Fruit fly (Drosophila melanogaster): ENCODE data around the gene smp-30.
A peak's percentile ranks its signal among the peaks of the same experiment; 100 is the strongest.

Gene smp-30

DNA sequence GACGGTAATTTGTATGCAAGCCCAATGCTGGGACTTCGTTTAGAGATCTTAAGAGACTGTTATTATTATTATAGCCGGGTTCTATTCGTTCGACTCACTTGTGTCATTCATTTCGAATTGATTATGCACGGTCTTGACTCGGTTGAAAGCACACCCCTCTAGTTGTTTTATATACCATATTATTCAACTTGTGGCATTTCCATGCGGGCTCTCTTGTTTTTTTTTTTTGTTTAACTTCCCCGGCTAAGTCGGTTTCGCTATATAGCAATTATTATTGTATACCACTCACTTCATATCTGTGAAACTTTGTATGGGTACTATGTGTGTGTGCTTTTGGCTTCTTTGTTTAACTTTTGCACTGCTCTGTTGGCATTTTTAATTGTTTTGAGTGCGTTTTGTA lies at the start of gene smp-30:
TSS of gene smp-30 (minus strand) at position 224 of the 400 bp plus-strand sequence.
- TF ChIP-seq ey (GFP tag; optimal IDR thresholded peaks at IDR 0.05) (no peak), OdsH (GFP tag; optimal IDR thresholded peaks at IDR 0.05) (no peak), N (GFP tag; optimal IDR thresholded peaks at IDR 0.05) (no peak), usp (GFP tag; optimal IDR thresholded peaks at IDR 0.05) (no peak), rgr (GFP tag; optimal IDR thresholded peaks at IDR 0.05) (no peak), HLH106 (tag; optimal IDR thresholded peaks at IDR 0.05) (no peak), CG9705 (GFP tag; optimal IDR thresholded peaks at IDR 0.05) (no peak), tai (GFP tag; optimal IDR thresholded peaks at IDR 0.05) (no peak), Mio (GFP tag; optimal IDR thresholded peaks at IDR 0.05) (no peak), Abd-B (GFP tag; optimal IDR thresholded peaks at IDR 0.05) (no peak), Vsx2 (GFP tag; optimal IDR thresholded peaks at IDR 0.05; ENCODE audit: partially characterized antibody) (no peak), GATAd (GFP tag; optimal IDR thresholded peaks at IDR 0.05) (no peak), sage (GFP tag; optimal IDR thresholded peaks at IDR 0.05) (no peak), Hnf4 (GFP tag; optimal IDR thresholded peaks at IDR 0.05) (no peak), Jra (GFP tag; optimal IDR thresholded peaks at IDR 0.05) (no peak), lola (GFP tag; optimal IDR thresholded peaks at IDR 0.05) (no peak), dsf (GFP tag; optimal IDR thresholded peaks at IDR 0.05; ENCODE audit: borderline replicate concordance) (no peak)

DNA sequence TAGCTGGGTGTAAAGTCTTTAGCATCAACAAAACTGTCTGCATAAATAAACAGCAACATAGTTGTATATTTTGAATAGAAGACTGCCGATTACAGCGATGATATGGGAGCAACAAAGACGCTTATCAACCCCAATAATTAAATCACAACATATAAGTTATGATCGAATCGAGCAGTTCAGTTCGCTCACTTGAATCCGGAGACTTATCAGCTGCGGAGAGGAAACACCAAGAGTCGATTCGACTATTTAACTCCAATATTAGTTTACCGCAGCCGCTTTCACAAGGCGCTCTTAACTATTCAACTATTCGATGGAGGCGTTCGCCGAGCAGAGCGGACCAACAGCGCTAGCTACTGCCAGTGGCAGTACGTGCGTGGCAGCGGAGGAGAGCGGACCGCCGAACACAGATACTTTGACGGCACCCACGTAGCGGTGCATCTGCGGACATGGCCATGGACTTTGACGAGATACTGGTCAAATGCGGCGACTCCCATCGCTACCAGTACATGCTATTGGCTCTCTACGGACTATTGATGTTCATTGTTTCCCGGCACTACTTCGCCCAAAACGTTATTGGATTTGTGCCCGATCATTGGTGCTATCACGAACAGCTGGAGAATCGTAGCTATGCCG lies 47.7 kb upstream of the smp-30 start, which contains the start of gene CG14856:
TSS of gene CG14856 (plus strand) at position 361 of the 633 bp plus-strand sequence.
- TF ChIP-seq tai (GFP tag; optimal IDR thresholded peaks at IDR 0.05) (no peak), Myc (optimal IDR thresholded peaks at IDR 0.05) (no peak), Hr78 (GFP tag; optimal IDR thresholded peaks at IDR 0.05) (no peak), lola (GFP tag; optimal IDR thresholded peaks at IDR 0.05) (no peak), brk (GFP tag; optimal IDR thresholded peaks at IDR 0.05) (no peak), Mio (GFP tag; optimal IDR thresholded peaks at IDR 0.05) (no peak), Hnf4 (GFP tag; optimal IDR thresholded peaks at IDR 0.05) (no peak), OdsH (GFP tag; optimal IDR thresholded peaks at IDR 0.05) (no peak), h (GFP tag; optimal IDR thresholded peaks at IDR 0.05) (no peak), CG9705 (GFP tag; optimal IDR thresholded peaks at IDR 0.05) (no peak), Abd-B (GFP tag; optimal IDR thresholded peaks at IDR 0.05) (no peak)

DNA sequence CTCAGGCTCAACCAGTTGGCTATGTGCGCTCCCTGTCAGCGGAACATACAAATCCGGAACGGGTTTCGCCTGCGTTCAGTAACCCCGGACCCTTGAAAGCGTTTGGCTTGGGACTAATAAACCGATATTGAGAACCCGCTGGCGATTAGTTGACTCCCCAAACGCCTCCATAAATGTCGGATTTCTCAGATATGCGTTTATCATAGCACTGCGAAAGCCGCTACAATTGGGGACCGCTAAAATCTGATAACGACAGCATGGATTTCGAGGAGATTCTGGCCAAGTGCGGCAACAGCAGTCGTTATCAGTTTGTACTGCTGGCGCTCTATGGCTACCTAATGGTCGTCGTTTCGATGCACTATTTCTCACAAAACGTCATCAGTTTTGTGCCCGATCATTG lies 45.2 kb upstream of the smp-30 start, which contains the start of gene CG14855:
TSS of gene CG14855 (plus strand) at position 12 of the 400 bp plus-strand sequence.
- TF ChIP-seq Vsx2 (GFP tag; optimal IDR thresholded peaks at IDR 0.05; ENCODE audit: partially characterized antibody) (peak; percentile 1), Sp1 (GFP tag; optimal IDR thresholded peaks at IDR 0.05) (no peak)

DNA sequence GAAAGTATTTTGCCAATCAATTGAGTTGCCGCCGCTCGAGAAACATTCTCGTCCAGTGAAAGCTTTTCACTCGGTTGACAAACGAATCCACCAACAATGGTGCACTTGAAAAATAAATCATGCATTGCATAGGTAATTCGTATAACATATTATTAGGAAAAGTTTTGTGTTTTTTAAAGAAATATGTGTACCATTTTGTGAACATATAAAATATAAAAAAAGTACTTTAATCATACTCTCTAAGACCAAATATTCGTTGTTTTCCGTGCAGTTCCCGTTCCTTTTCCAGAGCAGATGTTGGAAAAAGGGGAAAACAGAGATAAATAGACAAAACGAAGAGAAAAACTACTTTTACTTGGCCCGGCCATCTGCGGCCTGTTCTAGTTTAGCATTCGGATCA lies 35.6 kb upstream of the smp-30 start:
- TF ChIP-seq Dfd (GFP tag; optimal IDR thresholded peaks at IDR 0.05): no peak
- no peak for TF ChIP-seq Hnf4 (GFP tag; optimal IDR thresholded peaks at IDR 0.05)
- no peak for TF ChIP-seq fru (GFP tag; optimal IDR thresholded peaks at IDR 0.05)
- no peak for TF ChIP-seq HLH106 (tag; optimal IDR thresholded peaks at IDR 0.05)
- TF ChIP-seq usp (GFP tag; optimal IDR thresholded peaks at IDR 0.05): no peak
- no peak for TF ChIP-seq OdsH (GFP tag; optimal IDR thresholded peaks at IDR 0.05)
- TF ChIP-seq foxo (GFP tag; optimal IDR thresholded peaks at IDR 0.05): no peak
- no peak for TF ChIP-seq Rel (GFP tag; optimal IDR thresholded peaks at IDR 0.05)
- no peak for TF ChIP-seq Rel (tag; optimal IDR thresholded peaks at IDR 0.05)
- TF ChIP-seq Hr83 (GFP tag; optimal IDR thresholded peaks at IDR 0.05; ENCODE audit: poor library complexity, severe bottlenecking): no peak
- no peak for TF ChIP-seq Vsx2 (GFP tag; optimal IDR thresholded peaks at IDR 0.05; ENCODE audit: partially characterized antibody)
- no peak for TF ChIP-seq Myc (optimal IDR thresholded peaks at IDR 0.05)
- no peak for TF ChIP-seq psq (GFP tag; optimal IDR thresholded peaks at IDR 0.05)

DNA sequence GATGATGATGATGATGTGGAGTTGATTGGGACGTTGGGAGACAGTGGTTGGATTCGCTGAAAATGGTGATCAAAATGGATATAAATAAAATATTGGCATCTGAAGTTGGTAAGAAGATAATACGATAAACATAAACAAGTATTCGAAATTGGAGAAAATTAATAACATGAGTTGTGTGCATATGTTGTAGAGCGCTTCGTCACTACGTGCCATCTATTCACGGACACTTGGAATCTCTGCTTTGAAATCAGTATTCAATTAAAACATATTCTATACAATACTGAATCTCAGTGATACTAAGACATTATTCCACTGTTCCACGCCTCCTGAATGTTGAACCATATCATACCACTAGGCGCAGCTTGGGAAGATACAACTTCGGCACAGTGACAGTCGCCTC lies 34.3 kb upstream of the smp-30 start:
- no peak for TF ChIP-seq psq (GFP tag; optimal IDR thresholded peaks at IDR 0.05)
- TF ChIP-seq usp (GFP tag; optimal IDR thresholded peaks at IDR 0.05): no peak
- TF ChIP-seq rgr (GFP tag; optimal IDR thresholded peaks at IDR 0.05): no peak
- no peak for TF ChIP-seq lola (GFP tag; optimal IDR thresholded peaks at IDR 0.05)
- TF ChIP-seq Mio (GFP tag; optimal IDR thresholded peaks at IDR 0.05): no peak
- TF ChIP-seq pan (optimal IDR thresholded peaks at IDR 0.05): no peak
- no peak for TF ChIP-seq sv (GFP tag; optimal IDR thresholded peaks at IDR 0.05)
- no peak for TF ChIP-seq foxo (GFP tag; optimal IDR thresholded peaks at IDR 0.05)
- TF ChIP-seq fru (GFP tag; optimal IDR thresholded peaks at IDR 0.05): no peak
- TF ChIP-seq Dfd (GFP tag; optimal IDR thresholded peaks at IDR 0.05): no peak
- no peak for TF ChIP-seq sage (GFP tag; optimal IDR thresholded peaks at IDR 0.05)
- TF ChIP-seq dmrt93B (GFP tag; optimal IDR thresholded peaks at IDR 0.05): no peak
- TF ChIP-seq Hr78 (GFP tag; optimal IDR thresholded peaks at IDR 0.05): no peak
- no peak for TF ChIP-seq dl (GFP tag; optimal IDR thresholded peaks at IDR 0.05; ENCODE audit: insufficient read depth in 1 of 2, partially characterized antibody in 2 of 2)

All from whole organism, wandering third instar larva.